Fruit fly (Drosophila melanogaster) whole organism, wandering third instar larva: ENCODE data around the gene Tep3.

Experiments
- Abd-B ChIP-seq: fragments of >200 bp; optimal IDR thresholded peaks from 2 replicates; lab custom pipeline; 2017; ENCODE audit warnings: missing biosample characterization, missing genetic modification characterization
- CG32264 ChIP-seq: fragments of 200-800 bp; sonication (Bioruptor generic); optimal IDR thresholded peaks from 2 replicates; lab custom pipeline; 2016; ENCODE audit warnings: missing biosample characterization, missing genetic modification characterization
- CG9705 ChIP-seq: fragments of 200-800 bp; sonication (Bioruptor generic); optimal IDR thresholded peaks from 2 replicates; lab custom pipeline; 2018; ENCODE audit warnings: missing biosample characterization, mild to moderate bottlenecking, missing genetic modification characterization
- CrebA ChIP-seq: fragments of 200-800 bp; sonication (Bioruptor generic); optimal IDR thresholded peaks from 2 replicates; lab custom pipeline; 2016; ENCODE audit warnings: missing biosample characterization, mild to moderate bottlenecking, missing genetic modification characterization, borderline replicate concordance
- Dfd ChIP-seq: fragments of >200 bp; optimal IDR thresholded peaks from 2 replicates; lab custom pipeline; 2017; ENCODE audit warnings: missing biosample characterization, missing genetic modification characterization
- Dif ChIP-seq: fragments of 200-275, 200-300 bp; sonication (Bioruptor generic); optimal IDR thresholded peaks from 2 replicates; lab custom pipeline; 2018; ENCODE audit warnings: missing biosample characterization, missing genetic modification characterization; ENCODE audit not compliant: partially characterized antibody
- GATAd ChIP-seq: sonication (Bioruptor generic); optimal IDR thresholded peaks from 2 replicates; lab custom pipeline; 2016; ENCODE audit warnings: missing biosample characterization, missing genetic modification characterization
- HLH106 ChIP-seq: fragments of 200-800 bp; optimal IDR thresholded peaks from 3 replicates; lab custom pipeline; 2019; ENCODE audit warnings: missing biosample characterization, mild to moderate bottlenecking, missing genetic modification characterization, moderate library complexity
- Hnf4 ChIP-seq: fragments of 200-800 bp; sonication (Bioruptor generic); optimal IDR thresholded peaks from 2 replicates; lab custom pipeline; 2016; ENCODE audit warnings: missing biosample characterization, mild to moderate bottlenecking, missing genetic modification characterization
- Hr78 ChIP-seq: fragments of >200 bp; optimal IDR thresholded peaks from 2 replicates; lab custom pipeline; 2017; ENCODE audit warnings: missing biosample characterization, missing genetic modification characterization
- Hr83 ChIP-seq: fragments of 200-300 bp; sonication (Bioruptor generic); optimal IDR thresholded peaks from 2 replicates; lab custom pipeline; 2016; ENCODE audit warnings: missing biosample characterization, mild to moderate bottlenecking, missing genetic modification characterization, moderate library complexity; ENCODE audit not compliant: poor library complexity, severe bottlenecking
- Jra ChIP-seq: sonication (Bioruptor generic); optimal IDR thresholded peaks from 2 replicates; lab custom pipeline; 2016; ENCODE audit warnings: missing biosample characterization, missing genetic modification characterization
- Mio ChIP-seq: sonication (Bioruptor generic); optimal IDR thresholded peaks from 2 replicates; lab custom pipeline; 2016; ENCODE audit warnings: missing biosample characterization, missing genetic modification characterization
- Myc ChIP-seq: fragments of >200 bp; optimal IDR thresholded peaks from 2 replicates; lab custom pipeline; 2017
- N ChIP-seq: fragments of >200 bp; optimal IDR thresholded peaks from 2 replicates; lab custom pipeline; 2018; ENCODE audit warnings: missing biosample characterization, missing external identifiers, missing genetic modification characterization
- OdsH ChIP-seq: fragments of 200-800 bp; sonication (Bioruptor generic); optimal IDR thresholded peaks from 2 replicates; lab custom pipeline; 2016; ENCODE audit warnings: missing biosample characterization, mild to moderate bottlenecking, missing genetic modification characterization
- Rel ChIP-seq, 2 experiments: fragments of 200-800 bp; sonication (Bioruptor generic) in 1 of 2; optimal IDR thresholded peaks; 2 replicates in 1 of 2; 3 replicates in 1 of 2; lab custom pipeline; 2016 to 2019; ENCODE audit warnings: mild to moderate bottlenecking in 2 of 2, missing biosample characterization in 2 of 2, missing genetic modification characterization in 2 of 2, moderate library complexity in 1 of 2
- Sp1 ChIP-seq: fragments of 200-800 bp; sonication (Bioruptor generic); optimal IDR thresholded peaks from 3 replicates; lab custom pipeline; 2019; ENCODE audit warnings: missing biosample characterization, mild to moderate bottlenecking, missing genetic modification characterization, moderate library complexity
- Vsx2 ChIP-seq: fragments of 200-300, 225-300 bp; sonication (Bioruptor generic); optimal IDR thresholded peaks from 2 replicates; lab custom pipeline; 2018; ENCODE audit warnings: missing biosample characterization, missing genetic modification characterization; ENCODE audit not compliant: partially characterized antibody
- br ChIP-seq: fragments of 200-800 bp; sonication (Bioruptor generic); optimal IDR thresholded peaks from 2 replicates; lab custom pipeline; 2016; ENCODE audit warnings: missing biosample characterization, missing genetic modification characterization
- brk ChIP-seq: fragments of 200-800 bp; sonication (Bioruptor generic); optimal IDR thresholded peaks from 2 replicates; lab custom pipeline; 2016; ENCODE audit warnings: missing biosample characterization, mild to moderate bottlenecking, missing genetic modification characterization
- dl ChIP-seq, 2 experiments: fragments of 175-275, 200-275 bp in 1 of 2; fragments of 200-275 bp in 1 of 2; sonication (Bioruptor generic); optimal IDR thresholded peaks; lab custom pipeline; 2018; ENCODE audit warnings: mild to moderate bottlenecking in 2 of 2, missing biosample characterization in 2 of 2, missing genetic modification characterization in 2 of 2, moderate library complexity in 2 of 2; ENCODE audit not compliant: partially characterized antibody in 2 of 2, insufficient read depth in 1 of 2
- dmrt93B ChIP-seq: fragments of 200-800 bp; sonication (Bioruptor generic); optimal IDR thresholded peaks from 2 replicates; lab custom pipeline; 2018; ENCODE audit warnings: missing biosample characterization, mild to moderate bottlenecking, missing genetic modification characterization
- dsf ChIP-seq: sonication (Bioruptor generic); optimal IDR thresholded peaks from 2 replicates; lab custom pipeline; 2016; ENCODE audit warnings: missing biosample characterization, missing genetic modification characterization, borderline replicate concordance
- ey ChIP-seq: fragments of 200-800 bp; sonication (Bioruptor generic); optimal IDR thresholded peaks from 2 replicates; lab custom pipeline; 2016; ENCODE audit warnings: missing biosample characterization, missing genetic modification characterization
- foxo ChIP-seq, 2 experiments: fragments of 200-800 bp; sonication (Bioruptor generic); optimal IDR thresholded peaks; 2 replicates in 1 of 2; 3 replicates in 1 of 2; lab custom pipeline; 2016 to 2017; ENCODE audit warnings: missing biosample characterization in 2 of 2, missing genetic modification characterization in 2 of 2
- fru ChIP-seq: fragments of 200-800 bp; sonication (Bioruptor generic); optimal IDR thresholded peaks from 3 replicates; lab custom pipeline; 2016; ENCODE audit warnings: missing biosample characterization, mild to moderate bottlenecking, missing genetic modification characterization
- h ChIP-seq: fragments of 200-800 bp; sonication (Bioruptor generic); optimal IDR thresholded peaks from 3 replicates; lab custom pipeline; 2016; ENCODE audit warnings: missing biosample characterization, mild to moderate bottlenecking, missing genetic modification characterization
- jim ChIP-seq: fragments of 175-275, 200-325 bp; sonication (Bioruptor generic); optimal IDR thresholded peaks from 2 replicates; lab custom pipeline; 2016; ENCODE audit warnings: missing biosample characterization, mild to moderate bottlenecking, missing genetic modification characterization
- lola ChIP-seq: fragments of >200 bp; optimal IDR thresholded peaks from 2 replicates; lab custom pipeline; 2017; ENCODE audit warnings: missing biosample characterization, missing genetic modification characterization
- pan ChIP-seq: fragments of >200 bp; optimal IDR thresholded peaks from 2 replicates; lab custom pipeline; 2017
- psq ChIP-seq: fragments of 200-800 bp; sonication (Bioruptor generic); optimal IDR thresholded peaks from 3 replicates; lab custom pipeline; 2017; ENCODE audit warnings: missing biosample characterization, mild to moderate bottlenecking, missing genetic modification characterization, moderate library complexity
- rgr ChIP-seq: fragments of 200-800 bp; sonication (Bioruptor generic); optimal IDR thresholded peaks from 3 replicates; lab custom pipeline; 2016; ENCODE audit warnings: missing biosample characterization, mild to moderate bottlenecking, missing genetic modification characterization
- sage ChIP-seq: fragments of 200-800 bp; sonication (Bioruptor generic); optimal IDR thresholded peaks from 2 replicates; lab custom pipeline; 2016; ENCODE audit warnings: missing biosample characterization, mild to moderate bottlenecking, missing genetic modification characterization
- sv ChIP-seq: fragments of 200-800 bp; sonication (Bioruptor generic); optimal IDR thresholded peaks from 3 replicates; lab custom pipeline; 2016; ENCODE audit warnings: missing biosample characterization, missing genetic modification characterization
- tai ChIP-seq: sonication (Bioruptor generic); optimal IDR thresholded peaks from 2 replicates; lab custom pipeline; 2016; ENCODE audit warnings: missing biosample characterization, missing genetic modification characterization
- usp ChIP-seq: fragments of >200 bp; optimal IDR thresholded peaks from 2 replicates; lab custom pipeline; 2017; ENCODE audit warnings: missing biosample characterization, missing genetic modification characterization
- woc ChIP-seq: sonication (Bioruptor generic); optimal IDR thresholded peaks from 2 replicates; lab custom pipeline; 2016; ENCODE audit warnings: missing biosample characterization, mild to moderate bottlenecking, missing genetic modification characterization

Gene Tep3

dm6 chr2L:7702383-7703188 lies at the start of gene Tep3:
Tep3 (plus strand) TSS chr2L:7702805.
- TF ChIP-seq brk (GFP tag; lab: Kevin White, UChicago) = peak; percentile 5
- no peak for TF ChIP-seq Jra
- TF ChIP-seq Abd-B (GFP tag; lab: Kevin White, UChicago) = no peak
- no peak for TF ChIP-seq CG32264 (GFP tag; lab: Kevin White, UChicago)
- no peak for TF ChIP-seq N (GFP tag; lab: Kevin White, UChicago)
- no peak for TF ChIP-seq GATAd (GFP tag; lab: Kevin White, UChicago)
- TF ChIP-seq dmrt93B = no peak
- no peak for TF ChIP-seq Rel (GFP tag; optimal IDR thresholded peaks at IDR 0.05; lab: Kevin White, UChicago)
- no peak for TF ChIP-seq Rel (tag; optimal IDR thresholded peaks at IDR 0.05; lab: Kevin White, UChicago)
- TF ChIP-seq lola (GFP tag; lab: Kevin White, UChicago) = no peak
- TF ChIP-seq Myc (lab: Kevin White, UChicago) = peak; percentile 48
- no peak for TF ChIP-seq CG9705 (GFP tag; lab: Kevin White, UChicago)
- no peak for TF ChIP-seq Vsx2 (GFP tag; lab: Kevin White, UChicago)
- TF ChIP-seq sage (GFP tag; lab: Kevin White, UChicago) = peak; percentile 34
- TF ChIP-seq ey (GFP tag; lab: Kevin White, UChicago) = peak; percentile 38
- peak in 1 of 2 experiments; percentile 42 for TF ChIP-seq foxo (GFP tag; optimal IDR thresholded peaks at IDR 0.05; lab: Kevin White, UChicago)
- no peak for TF ChIP-seq woc (GFP tag; lab: Kevin White, UChicago)
- peak; percentile 35 for TF ChIP-seq psq (GFP tag; lab: Kevin White, UChicago)
- peak; percentile 32 for TF ChIP-seq tai (GFP tag; lab: Kevin White, UChicago)
- TF ChIP-seq Hr78 (GFP tag; lab: Kevin White, UChicago) = no peak
- no peak for TF ChIP-seq Mio
- TF ChIP-seq OdsH = no peak
- no peak for TF ChIP-seq dsf (GFP tag; lab: Kevin White, UChicago)
- no peak for TF ChIP-seq dl (GFP tag; optimal IDR thresholded peaks at IDR 0.05; lab: Kevin White, UChicago; ENCODE audit: insufficient read depth in 1 of 2, partially characterized antibody in 2 of 2)
- TF ChIP-seq Hr83 (GFP tag; lab: Kevin White, UChicago) = no peak
- TF ChIP-seq Dif (GFP tag; lab: Kevin White, UChicago) = peak; percentile 41
- no peak for TF ChIP-seq jim (GFP tag; lab: Kevin White, UChicago)
- TF ChIP-seq fru (GFP tag; lab: Kevin White, UChicago) = peak; percentile 90
- TF ChIP-seq rgr (GFP tag; lab: Kevin White, UChicago) = peak; percentile 43
- no peak for TF ChIP-seq br (GFP tag; lab: Kevin White, UChicago)
- peak; percentile 42 for TF ChIP-seq h (GFP tag; lab: Kevin White, UChicago)
- TF ChIP-seq Sp1 = no peak
- TF ChIP-seq usp = no peak
- peak; percentile 36 for TF ChIP-seq Hnf4 (GFP tag; lab: Kevin White, UChicago)
- TF ChIP-seq Dfd = no peak
- TF ChIP-seq sv (GFP tag; lab: Kevin White, UChicago) = peak; percentile 37
- peak; percentile 42 for TF ChIP-seq HLH106
- no peak for TF ChIP-seq pan (lab: Kevin White, UChicago)
- peak; percentile 2 for TF ChIP-seq CrebA (GFP tag; lab: Kevin White, UChicago)

DNA sequence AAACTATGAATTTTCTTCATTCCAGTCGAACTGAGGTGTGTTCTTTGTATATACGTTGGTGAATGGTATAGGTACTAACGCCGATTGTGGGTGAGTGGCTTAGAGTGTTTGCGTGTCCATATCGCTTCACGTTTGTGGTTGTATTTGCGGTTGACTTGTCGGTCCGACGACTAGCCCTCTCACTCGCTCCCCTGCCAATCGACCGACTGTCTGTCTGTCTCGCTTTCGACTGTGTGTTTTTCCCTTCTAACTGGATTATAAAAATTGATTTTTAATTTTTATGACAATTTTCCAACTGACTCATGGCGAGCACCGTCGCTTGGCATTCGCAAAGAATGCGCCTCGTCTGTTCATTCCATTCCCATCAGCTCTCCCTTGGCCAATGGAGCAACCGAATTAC lies 43.0 kb upstream of the Tep3 start:
- TF ChIP-seq lola (GFP tag; lab: Kevin White, UChicago) (no peak), OdsH (no peak), usp (no peak), brk (GFP tag; lab: Kevin White, UChicago) (no peak), HLH106 (no peak), N (GFP tag; lab: Kevin White, UChicago) (no peak), psq (GFP tag; lab: Kevin White, UChicago) (no peak), sv (GFP tag; lab: Kevin White, UChicago) (no peak), jim (GFP tag; lab: Kevin White, UChicago) (no peak), dsf (GFP tag; lab: Kevin White, UChicago) (no peak), foxo (GFP tag; optimal IDR thresholded peaks at IDR 0.05; lab: Kevin White, UChicago) (no peak), tai (GFP tag; lab: Kevin White, UChicago) (no peak), fru (GFP tag; lab: Kevin White, UChicago) (no peak), Mio (no peak), GATAd (GFP tag; lab: Kevin White, UChicago) (no peak), Dfd (no peak), ey (GFP tag; lab: Kevin White, UChicago) (no peak), Dif (GFP tag; lab: Kevin White, UChicago) (no peak), h (GFP tag; lab: Kevin White, UChicago) (no peak), br (GFP tag; lab: Kevin White, UChicago) (no peak)
